Worm (Caenorhabditis elegans): ENCODE measurements around the gene irld-14.

ce11 chrV:15002184-15002690 lies 5.9 kb downstream of the irld-14 start, which contains the start of the genes fib-1 and mut-15:
- no peak for TF ChIP-seq lin-39 (tag; optimal IDR thresholded peaks at IDR 0.05)
- TF ChIP-seq skn-1 (tag; optimal IDR thresholded peaks at IDR 0.05): no peak
- peak; percentile 63; the same call in 1 of the 2 replicates for TF ChIP-seq pha-4 (GFP tag; IDR thresholded peaks at IDR 0.05)
- TF ChIP-seq pha-4 (tag; optimal IDR thresholded peaks at IDR 0.05): peak; percentile 27
- peak in 1 of 2 experiments; percentile 91 for TF ChIP-seq hif-1 (tag; optimal IDR thresholded peaks at IDR 0.05)
- TF ChIP-seq vab-7 (GFP tag; IDR thresholded peaks at IDR 0.05): peak; percentile 60; the same call in 1 of the 2 replicates
- TF ChIP-seq zag-1 (tag; optimal IDR thresholded peaks at IDR 0.05): no peak
- TF ChIP-seq ztf-11 (tag; optimal IDR thresholded peaks at IDR 0.05): no peak
- peak in 1 of 2 experiments; percentile 99 for TF ChIP-seq unc-62 (GFP tag; optimal IDR thresholded peaks at IDR 0.05 in 1 of 2)
- no peak for TF ChIP-seq unc-62 (tag; optimal IDR thresholded peaks at IDR 0.05)

Measured in whole organism, L4 larva.